Fruit fly (Drosophila melanogaster) whole organism, prepupa: ENCODE data around the gene Caper.
A peak's percentile ranks its signal among the peaks of the same experiment; 100 is the strongest.

ENCODE experiments used
- Blimp-1 ChIP-seq: fragments of 200-800 bp; sonication (Bioruptor generic); optimal IDR thresholded peaks from 3 replicates; lab custom pipeline; 2017; ENCODE audit warnings: missing biosample characterization, missing genetic modification characterization, mild to moderate bottlenecking, moderate library complexity, missing genetic modification reagents
- CG10631 ChIP-seq: fragments of 200-800 bp; sonication (Bioruptor generic); optimal IDR thresholded peaks from 2 replicates; lab custom pipeline; 2016; ENCODE audit warnings: missing biosample characterization, missing genetic modification characterization
- CG11294 ChIP-seq: fragments of 200-800 bp; sonication (Bioruptor generic); IDR thresholded peaks from 2 replicates; pipeline ENCODE4 v1.3.6; 2022; ENCODE audit warnings: missing biosample characterization, missing genetic modification characterization
- CG15336 ChIP-seq: fragments of 200-800 bp; sonication (Bioruptor generic); IDR thresholded peaks from 2 replicates; pipeline ENCODE4 v1.3.6; 2022; ENCODE audit warnings: missing biosample characterization, missing genetic modification characterization
- CG16779 ChIP-seq: fragments of 200-800 bp; sonication (Bioruptor generic); optimal IDR thresholded peaks from 3 replicates; lab custom pipeline; 2017; ENCODE audit warnings: missing biosample characterization, mild to moderate bottlenecking, missing genetic modification characterization
- CG3919 ChIP-seq: fragments of 200-800 bp; sonication (Bioruptor generic); optimal IDR thresholded peaks from 3 replicates; lab custom pipeline; 2016; ENCODE audit warnings: missing biosample characterization, missing genetic modification characterization
- CG4318 ChIP-seq: fragments of 200-800 bp; sonication (Bioruptor generic); optimal IDR thresholded peaks from 3 replicates; lab custom pipeline; 2017; ENCODE audit warnings: missing biosample characterization, mild to moderate bottlenecking, missing genetic modification characterization
- CG6163 ChIP-seq: fragments of 200-800 bp; sonication (Bioruptor generic); IDR thresholded peaks from 3 replicates; pipeline ENCODE4 v1.3.6; 2022; ENCODE audit warnings: missing biosample characterization, missing genetic modification characterization
- CG6276 ChIP-seq: fragments of 200-800 bp; sonication (Bioruptor generic); optimal IDR thresholded peaks from 2 replicates; lab custom pipeline; 2017; ENCODE audit warnings: missing biosample characterization, mild to moderate bottlenecking, missing genetic modification characterization
- CG6792 ChIP-seq: fragments of 200-800 bp; sonication (Bioruptor generic); optimal IDR thresholded peaks from 3 replicates; lab custom pipeline; 2016; ENCODE audit warnings: missing biosample characterization, missing genetic modification characterization
- CG6808 ChIP-seq: fragments of 200-800 bp; sonication (Bioruptor generic); optimal IDR thresholded peaks from 3 replicates; lab custom pipeline; 2017; ENCODE audit warnings: missing biosample characterization, missing genetic modification characterization, mild to moderate bottlenecking, moderate library complexity, missing genetic modification reagents
- CG6854 ChIP-seq: fragments of 200-800 bp; sonication (Bioruptor generic); optimal IDR thresholded peaks from 2 replicates; lab custom pipeline; 2017; ENCODE audit warnings: missing biosample characterization, mild to moderate bottlenecking, missing genetic modification characterization
- CG7368 ChIP-seq: fragments of 200-800 bp; sonication (Bioruptor generic); optimal IDR thresholded peaks from 3 replicates; lab custom pipeline; 2016; ENCODE audit warnings: missing biosample characterization, missing genetic modification characterization
- CG8119 ChIP-seq: fragments of 200-800 bp; sonication (Bioruptor generic); IDR thresholded peaks from 3 replicates; pipeline ENCODE4 v1.3.6; 2022; ENCODE audit warnings: missing biosample characterization, missing genetic modification characterization
- CG8319 ChIP-seq: fragments of 200-800 bp; sonication (Bioruptor generic); optimal IDR thresholded peaks from 3 replicates; lab custom pipeline; 2016; ENCODE audit warnings: missing biosample characterization, missing genetic modification characterization
- CG8632 ChIP-seq: fragments of 200-800 bp; sonication (Bioruptor generic); optimal IDR thresholded peaks from 3 replicates; lab custom pipeline; 2016; ENCODE audit warnings: missing biosample characterization, missing genetic modification characterization
- CG9139 ChIP-seq: fragments of 200-800 bp; sonication (Bioruptor generic); optimal IDR thresholded peaks from 3 replicates; lab custom pipeline; 2017; ENCODE audit warnings: missing biosample characterization, mild to moderate bottlenecking, missing genetic modification characterization
- Eip75B ChIP-seq: fragments of 200-800 bp; sonication (Bioruptor generic); optimal IDR thresholded peaks from 3 replicates; lab custom pipeline; 2016; ENCODE audit warnings: missing biosample characterization, missing genetic modification characterization
- Eip78C ChIP-seq: fragments of 200-800 bp; sonication (Bioruptor generic); peaks from one replicate; lab custom pipeline; 2016; ENCODE audit warnings: missing biosample characterization, missing genetic modification characterization
- Eip93F ChIP-seq: fragments of 200-800 bp; sonication (Bioruptor generic); optimal IDR thresholded peaks from 2 replicates; lab custom pipeline; 2016; ENCODE audit warnings: missing biosample characterization, mild to moderate bottlenecking, missing genetic modification characterization
- Ets96B ChIP-seq: fragments of 200-800 bp; optimal IDR thresholded peaks from 2 replicates; lab custom pipeline; 2019; ENCODE audit warnings: missing biosample characterization, mild to moderate bottlenecking, missing genetic modification characterization, moderate library complexity
- Gug ChIP-seq: fragments of 200-800 bp; sonication (Bioruptor generic); IDR thresholded peaks from 2 replicates; pipeline ENCODE4 v1.3.6; 2022; ENCODE audit warnings: missing biosample characterization, missing genetic modification characterization
- Hr38 ChIP-seq: sonication (Bioruptor generic); optimal IDR thresholded peaks from 2 replicates; lab custom pipeline; 2016; ENCODE audit warnings: missing biosample characterization, missing genetic modification characterization
- Hr39 ChIP-seq: fragments of 200-800 bp; sonication (Bioruptor generic); optimal IDR thresholded peaks from 2 replicates; lab custom pipeline; 2016; ENCODE audit warnings: missing biosample characterization, missing genetic modification characterization
- Hr4 ChIP-seq: fragments of 200-800 bp; sonication (Bioruptor generic); optimal IDR thresholded peaks from 3 replicates; lab custom pipeline; 2016; ENCODE audit warnings: missing biosample characterization, missing genetic modification characterization
- Smox ChIP-seq: fragments of 200-800 bp; sonication (Bioruptor generic); optimal IDR thresholded peaks from 3 replicates; lab custom pipeline; 2016; ENCODE audit warnings: missing biosample characterization, missing genetic modification characterization
- Sox102F ChIP-seq: fragments of 200-800 bp; sonication (Bioruptor generic); optimal IDR thresholded peaks from 2 replicates; lab custom pipeline; 2016; ENCODE audit warnings: missing biosample characterization, mild to moderate bottlenecking, missing genetic modification characterization
- acj6 ChIP-seq: fragments of 200-800 bp; sonication (Bioruptor generic); optimal IDR thresholded peaks from 3 replicates; lab custom pipeline; 2016; ENCODE audit warnings: missing biosample characterization, missing genetic modification characterization
- cyc ChIP-seq: fragments of 200-800 bp; sonication (Bioruptor generic); optimal IDR thresholded peaks from 3 replicates; lab custom pipeline; 2016; ENCODE audit warnings: missing biosample characterization, missing genetic modification characterization
- dac ChIP-seq: fragments of 200-800 bp; sonication (Bioruptor generic); optimal IDR thresholded peaks from 2 replicates; lab custom pipeline; 2017; ENCODE audit warnings: missing biosample characterization, mild to moderate bottlenecking, missing genetic modification characterization
- dsx ChIP-seq: fragments of 200-800 bp; optimal IDR thresholded peaks from 3 replicates; lab custom pipeline; 2019; ENCODE audit warnings: missing biosample characterization, mild to moderate bottlenecking, missing genetic modification characterization, moderate library complexity; ENCODE audit not compliant: poor library complexity, severe bottlenecking
- fd59A ChIP-seq: fragments of 200-800 bp; sonication (Bioruptor generic); optimal IDR thresholded peaks from 2 replicates; lab custom pipeline; 2017; ENCODE audit warnings: missing biosample characterization, mild to moderate bottlenecking, missing genetic modification characterization, missing genetic modification reagents
- fd85E ChIP-seq: fragments of 200-800 bp; sonication (Bioruptor generic); optimal IDR thresholded peaks from 3 replicates; lab custom pipeline; 2016; ENCODE audit warnings: missing biosample characterization, missing genetic modification characterization
- lz ChIP-seq: fragments of 200-800 bp; sonication (Bioruptor generic); optimal IDR thresholded peaks from 3 replicates; lab custom pipeline; 2016; ENCODE audit warnings: missing biosample characterization, missing genetic modification characterization
- pdm3 ChIP-seq: fragments of 200-800 bp; sonication (Bioruptor generic); optimal IDR thresholded peaks from 3 replicates; lab custom pipeline; 2016; ENCODE audit warnings: missing biosample characterization, missing genetic modification characterization
- spab ChIP-seq: fragments of 200-800 bp; sonication (Bioruptor generic); optimal IDR thresholded peaks from 2 replicates; lab custom pipeline; 2017; ENCODE audit warnings: missing biosample characterization, mild to moderate bottlenecking, missing genetic modification characterization, missing genetic modification reagents
- ss ChIP-seq, 2 experiments: fragments of 200-800 bp; sonication (Bioruptor generic); optimal IDR thresholded peaks; 2 replicates in 1 of 2; 3 replicates in 1 of 2; lab custom pipeline; 2017 to 2018; ENCODE audit warnings: mild to moderate bottlenecking in 2 of 2, missing biosample characterization in 2 of 2, missing genetic modification characterization in 2 of 2, moderate library complexity in 1 of 2
- svp ChIP-seq: fragments of 200-800 bp; sonication (Bioruptor generic); peaks from one replicate; lab custom pipeline; 2016; ENCODE audit warnings: missing biosample characterization, missing genetic modification characterization
- vri ChIP-seq: fragments of 200-800 bp; sonication (Bioruptor generic); optimal IDR thresholded peaks from 3 replicates; lab custom pipeline; 2016; ENCODE audit warnings: missing biosample characterization, mild to moderate bottlenecking, missing genetic modification characterization

The Caper gene

dm6 chr2L:7009807-7010470 is 22.6 kb upstream of the Caper start, which contains the start of gene uif (continued):
- TF ChIP-seq Hr38 (GFP tag; lab: Kevin White, UChicago), result no peak
- peak; percentile 40; the same call in 1 of the 2 replicates for TF ChIP-seq CG15336 (GFP tag; lab: Robert Waterston, UW)
- no peak for TF ChIP-seq Smox
- no peak for TF ChIP-seq Blimp-1 (GFP tag; lab: Kevin White, UChicago)

dm6 chr2L:7010513-7010912 is 22.0 kb upstream of the Caper start:
- TF ChIP-seq lz (no peak), CG8119 (GFP tag; lab: Robert Waterston, UW) (0 out of 3 replicates have a peak, but pooled peaks have one; percentile 6)
- TF ChIP-seq, all 60 proteins: peak for 1

- no peak for TF ChIP-seq Gug
- TF ChIP-seq CG3919, result no peak
- no peak for TF ChIP-seq CG6276 (GFP tag; lab: Kevin White, UChicago)
- no peak for TF ChIP-seq CG7368 (GFP tag; lab: Kevin White, UChicago)
- no peak for TF ChIP-seq Sox102F
- no peak for TF ChIP-seq CG8632
Measured at dm6 chr2L:7011962-7012361, 20.6 kb upstream of the Caper start, which contains the start of gene CG43321. Gene CG43321, plus strand, starts transcription at chr2L:7012262.

- TF ChIP-seq dac (GFP tag; lab: Kevin White, UChicago), result no peak
- no peak for TF ChIP-seq fd85E (GFP tag; lab: Kevin White, UChicago)
- no peak for TF ChIP-seq Eip78C
- no peak for TF ChIP-seq spab (GFP tag; lab: Kevin White, UChicago)
- TF ChIP-seq CG6792, result no peak
- TF ChIP-seq CG3919, result no peak
- no peak for TF ChIP-seq acj6
- TF ChIP-seq Blimp-1 (GFP tag; lab: Kevin White, UChicago), result no peak
- no peak for TF ChIP-seq CG6808 (GFP tag; lab: Kevin White, UChicago)
Measured at dm6 chr2L:7013157-7013556, 19.4 kb upstream of the Caper start, which contains the start of gene CG43322. Gene CG43322, plus strand, starts transcription at chr2L:7013396.

- TF ChIP-seq Eip75B (GFP tag; lab: Kevin White, UChicago), result no peak
- no peak for TF ChIP-seq Gug
- no peak for TF ChIP-seq CG8319 (GFP tag; lab: Kevin White, UChicago)
- TF ChIP-seq dac (GFP tag; lab: Kevin White, UChicago), result no peak
- no peak for TF ChIP-seq CG6163 (GFP tag; lab: Robert Waterston, UW)
Measured at dm6 chr2L:7021382-7021781, 11.1 kb upstream of the Caper start, which contains the start of gene Pcp. Gene Pcp, plus strand, starts transcription at chr2L:7021682.

- TF ChIP-seq Blimp-1 (GFP tag; lab: Kevin White, UChicago) (no peak), CG11294 (GFP tag; lab: Robert Waterston, UW) (no peak), dsx (peak; percentile 50), Ets96B (tag; lab: Kevin White, UChicago) (peak; percentile 59), Hr4 (GFP tag; lab: Kevin White, UChicago) (peak; percentile 73), vri (GFP tag; lab: Kevin White, UChicago) (peak; percentile 87), CG6854 (no peak), CG15336 (GFP tag; lab: Robert Waterston, UW) (peak; percentile 65), CG4318 (no peak), CG6163 (GFP tag; lab: Robert Waterston, UW) (peak; percentile 80), svp (GFP tag; lab: Kevin White, UChicago) (peak; percentile 100), ss (GFP tag; optimal IDR thresholded peaks at IDR 0.05; lab: Kevin White, UChicago) (peak in 1 of 2 experiments; percentile 59), Eip93F (peak; percentile 77), cyc (peak; percentile 88), Eip78C (peak; percentile 90), Hr39 (peak; percentile 89), Hr38 (GFP tag; lab: Kevin White, UChicago) (no peak), CG8319 (GFP tag; lab: Kevin White, UChicago) (no peak), CG10631 (GFP tag; lab: Kevin White, UChicago) (peak; percentile 63), CG9139 (no peak), spab (GFP tag; lab: Kevin White, UChicago) (no peak), pdm3 (GFP tag; lab: Kevin White, UChicago) (peak; percentile 79), CG16779 (no peak), fd59A (GFP tag; lab: Kevin White, UChicago) (peak; percentile 30)
Measured at dm6 chr2L:7023614-7024259, 8.8 kb upstream of the Caper start, which contains the start of gene Gart. Gene Gart, minus strand, starts transcription at chr2L:7023898.
